Worm (Caenorhabditis elegans): ENCODE results near the gene F36H5.9.

Gene F36H5.9

DNA sequence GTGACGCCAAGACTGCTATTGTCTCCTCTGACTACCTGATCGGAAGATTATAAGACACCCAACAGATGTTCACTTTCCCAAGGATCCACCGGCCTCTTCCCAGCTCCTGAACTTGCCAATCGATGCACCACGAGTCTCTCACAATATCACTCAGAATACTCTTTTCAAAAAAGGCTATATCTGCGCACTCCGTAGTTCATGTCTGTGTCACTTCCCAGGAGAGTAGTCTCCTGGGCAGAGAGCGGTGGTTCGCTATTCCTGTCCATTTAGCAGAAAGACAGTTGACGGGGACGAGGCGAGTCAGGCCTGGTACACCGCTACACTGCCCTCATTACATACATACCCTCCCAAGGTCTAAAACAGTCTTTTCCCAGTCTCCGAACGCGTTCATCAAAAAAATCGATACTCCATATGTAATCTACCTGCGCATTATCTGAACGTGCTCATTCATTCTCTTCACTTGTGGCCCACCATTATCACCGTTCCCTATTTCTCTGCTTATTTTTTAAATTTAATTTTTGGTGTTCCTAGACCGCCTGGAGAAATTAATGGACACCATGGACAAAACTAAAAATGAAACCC lies 38.0 kb downstream of the F36H5.9 start, which contains the start of gene btb-6:
Gene btb-6, plus strand, starts transcription at position 532 of the 582 bp plus-strand sequence.
- no peak for TF ChIP-seq nhr-25 (tag; optimal IDR thresholded peaks at IDR 0.05)
- TF ChIP-seq C34F6.9 (tag; optimal IDR thresholded peaks at IDR 0.05): no peak
- no peak for TF ChIP-seq unc-39 (tag; optimal IDR thresholded peaks at IDR 0.05)
- no peak for TF ChIP-seq nhr-77 (tag; optimal IDR thresholded peaks at IDR 0.05)
- TF ChIP-seq dmd-4 (tag; optimal IDR thresholded peaks at IDR 0.05): no peak
- TF ChIP-seq elt-3 (tag; optimal IDR thresholded peaks at IDR 0.05): no peak
- no peak for TF ChIP-seq ztf-1 (GFP tag; conservative IDR thresholded peaks at IDR 0.05)
- TF ChIP-seq zag-1 (tag; optimal IDR thresholded peaks at IDR 0.05): no peak
- no peak for TF ChIP-seq unc-55 (GFP tag; optimal IDR thresholded peaks at IDR 0.05)
- TF ChIP-seq snpc-4 (tag; optimal IDR thresholded peaks at IDR 0.05): no peak
- no peak for TF ChIP-seq aly-2 (tag; optimal IDR thresholded peaks at IDR 0.05)
- no peak for TF ChIP-seq lin-13 (GFP tag; optimal IDR thresholded peaks at IDR 0.05)
- no peak for TF ChIP-seq unc-62 (GFP tag; optimal IDR thresholded peaks at IDR 0.05)
- TF ChIP-seq nhr-10 (tag; optimal IDR thresholded peaks at IDR 0.05): no peak

DNA sequence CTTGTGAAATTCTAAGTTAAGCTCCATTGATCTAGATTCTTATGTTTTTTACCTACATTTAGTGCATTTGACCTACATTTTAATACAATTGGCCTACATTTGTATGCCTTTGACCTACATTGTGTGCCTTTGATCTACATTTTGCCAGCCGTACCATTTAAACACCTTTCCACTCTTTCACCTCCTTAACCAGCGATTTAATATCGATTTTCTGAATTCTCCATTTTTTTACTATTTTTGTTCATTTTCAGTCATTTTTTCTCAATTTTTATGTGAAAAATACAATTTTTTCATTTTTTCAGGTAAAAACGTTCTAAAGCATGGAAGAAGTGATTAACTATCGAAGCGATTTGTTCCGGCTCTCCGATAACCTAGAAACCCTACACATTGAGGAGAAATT lies 40.0 kb downstream of the F36H5.9 start, which contains the start of gene btb-7:
Gene btb-7, plus strand, starts transcription at position 301 of the 400 bp plus-strand sequence.
- no peak for TF ChIP-seq nhr-237 (tag; optimal IDR thresholded peaks at IDR 0.05)
- no peak for TF ChIP-seq Y55F3AM.14 (GFP tag; optimal IDR thresholded peaks at IDR 0.05)
- TF ChIP-seq nhr-23 (tag; optimal IDR thresholded peaks at IDR 0.05): no peak
- TF ChIP-seq peb-1 (tag; optimal IDR thresholded peaks at IDR 0.05): no peak
- no peak for TF ChIP-seq lsy-2 (tag; optimal IDR thresholded peaks at IDR 0.05)
- no peak for TF ChIP-seq unc-62 (GFP tag; optimal IDR thresholded peaks at IDR 0.05)
- TF ChIP-seq blmp-1 (tag; optimal IDR thresholded peaks at IDR 0.05; ENCODE audit: insufficient read depth): no peak
- TF ChIP-seq nhr-10 (tag; optimal IDR thresholded peaks at IDR 0.05): no peak
- TF ChIP-seq elt-1 (tag; optimal IDR thresholded peaks at IDR 0.05): no peak
- no peak for TF ChIP-seq ZK546.5 (tag; optimal IDR thresholded peaks at IDR 0.05)
- TF ChIP-seq lin-13 (GFP tag; optimal IDR thresholded peaks at IDR 0.05): no peak
- no peak for TF ChIP-seq sma-3 (GFP tag; optimal IDR thresholded peaks at IDR 0.05)
- no peak for TF ChIP-seq nhr-12 (tag; optimal IDR thresholded peaks at IDR 0.05)

DNA sequence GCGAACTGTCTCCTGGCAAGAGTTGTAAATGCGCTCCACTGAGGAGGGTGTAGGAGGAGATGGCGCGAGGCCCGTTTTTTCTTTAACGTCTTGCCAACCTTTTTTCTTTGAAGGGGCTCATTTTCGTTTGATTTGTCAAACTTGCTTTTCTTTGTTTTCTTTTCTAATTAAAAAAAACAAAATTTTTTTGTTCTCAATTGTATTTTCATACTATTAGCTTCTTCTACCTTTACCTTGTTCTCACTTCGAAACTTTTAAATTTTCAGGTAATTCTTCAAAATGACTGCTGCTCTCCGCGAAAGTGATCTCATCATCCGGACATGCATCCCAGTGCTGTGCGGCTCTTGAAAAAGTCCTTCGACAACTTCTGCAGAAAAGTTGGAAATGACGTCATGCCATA lies 42.9 kb downstream of the F36H5.9 start, which contains the start of gene fbxa-184:
Gene fbxa-184, plus strand, starts transcription at position 301 of the 400 bp plus-strand sequence.
- TF ChIP-seq ceh-82 (tag; optimal IDR thresholded peaks at IDR 0.05) (no peak), snpc-4 (tag; optimal IDR thresholded peaks at IDR 0.05) (no peak), ztf-4 (tag; optimal IDR thresholded peaks at IDR 0.05) (no peak), crh-2 (tag; optimal IDR thresholded peaks at IDR 0.05) (no peak), unc-62 (GFP tag; optimal IDR thresholded peaks at IDR 0.05) (no peak), nhr-10 (tag; optimal IDR thresholded peaks at IDR 0.05) (no peak), ZK546.5 (tag; optimal IDR thresholded peaks at IDR 0.05) (no peak), ama-1 (optimal IDR thresholded peaks at IDR 0.05) (no peak), Y55F3AM.14 (GFP tag; optimal IDR thresholded peaks at IDR 0.05) (no peak), unc-39 (tag; optimal IDR thresholded peaks at IDR 0.05) (no peak), lsy-2 (tag; optimal IDR thresholded peaks at IDR 0.05) (no peak), mab-5 (tag; optimal IDR thresholded peaks at IDR 0.05) (no peak)

DNA sequence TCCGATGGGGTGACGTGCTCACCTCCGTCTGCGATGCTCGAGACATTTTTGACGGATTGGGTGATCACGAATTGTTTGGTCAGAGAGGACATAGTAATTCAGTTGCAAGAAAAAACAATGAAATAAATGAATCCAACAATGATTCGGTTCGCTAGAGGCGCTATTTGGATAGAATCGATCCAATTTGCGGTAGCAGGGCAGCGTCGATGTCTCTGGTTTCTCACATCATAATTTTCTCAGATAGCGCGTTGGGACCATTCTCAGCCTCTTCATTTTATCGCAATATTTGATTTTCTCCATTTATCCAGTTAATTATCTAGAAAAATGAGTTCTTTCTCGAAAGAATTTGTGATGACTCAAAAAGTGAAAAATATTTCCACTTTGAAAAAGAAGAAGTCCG lies 46.5 kb downstream of the F36H5.9 start, which contains the start of gene sdz-18:
Gene sdz-18, minus strand, starts transcription at position 101 of the 400 bp plus-strand sequence.
- TF ChIP-seq ztf-4 (tag; optimal IDR thresholded peaks at IDR 0.05) (no peak), blmp-1 (tag; optimal IDR thresholded peaks at IDR 0.05; ENCODE audit: insufficient read depth) (no peak), ztf-1 (GFP tag; conservative IDR thresholded peaks at IDR 0.05) (no peak), skn-1 (tag; optimal IDR thresholded peaks at IDR 0.05) (no peak), dmd-4 (tag; optimal IDR thresholded peaks at IDR 0.05) (no peak), R02D3.7 (tag; optimal IDR thresholded peaks at IDR 0.05) (no peak), unc-62 (GFP tag; optimal IDR thresholded peaks at IDR 0.05) (no peak), ceh-16 (tag; optimal IDR thresholded peaks at IDR 0.05) (no peak), nhr-21 (tag; optimal IDR thresholded peaks at IDR 0.05) (no peak)

- TF ChIP-seq unc-55 (GFP tag; optimal IDR thresholded peaks at IDR 0.05) (no peak), egl-27 (tag; optimal IDR thresholded peaks at IDR 0.05) (no peak), ztf-1 (GFP tag; conservative IDR thresholded peaks at IDR 0.05) (no peak), lsy-2 (tag; optimal IDR thresholded peaks at IDR 0.05) (no peak), blmp-1 (tag; optimal IDR thresholded peaks at IDR 0.05; ENCODE audit: insufficient read depth) (no peak), nhr-12 (tag; optimal IDR thresholded peaks at IDR 0.05) (no peak), Y55F3AM.14 (GFP tag; optimal IDR thresholded peaks at IDR 0.05) (no peak), nhr-11 (tag; optimal IDR thresholded peaks at IDR 0.05) (no peak)
Measured at ce11 chrII:1703363-1703762, 49.5 kb downstream of the F36H5.9 start, which contains the start of gene fbxb-47. Gene fbxb-47, minus strand, starts transcription at chrII:1703463.

All from whole organism, L2 larva.